Worm (Caenorhabditis elegans): ENCODE data around the gene srz-14.

The srz-14 gene

DNA sequence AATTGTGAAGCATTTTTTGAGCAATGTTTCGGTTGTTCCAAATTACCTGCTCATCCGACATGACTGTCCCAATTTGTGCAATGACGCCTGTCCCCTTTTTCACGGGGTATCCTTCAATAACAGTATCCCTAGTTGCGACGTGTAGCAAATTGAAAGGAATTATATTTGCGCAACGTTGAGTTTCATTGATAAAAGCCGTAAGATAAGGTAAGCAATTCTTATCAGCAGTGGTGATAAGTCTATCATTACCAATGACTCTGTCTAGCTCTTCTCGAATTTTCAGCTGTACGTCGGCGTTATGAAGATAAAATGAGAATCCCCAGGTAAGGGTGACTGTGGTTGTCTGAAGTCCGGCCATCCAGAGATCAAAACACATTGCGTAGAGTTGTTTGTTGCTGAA, 9.3 kb upstream of the srz-14 start:
- TF ChIP-seq ztf-3 (GFP tag; optimal IDR thresholded peaks at IDR 0.05) (no peak), nhr-120 (GFP tag; IDR thresholded peaks at IDR 0.05) (no peak), mxl-1 (tag; optimal IDR thresholded peaks at IDR 0.05) (no peak), lin-40 (tag; optimal IDR thresholded peaks at IDR 0.05) (no peak), ztf-18 (tag; optimal IDR thresholded peaks at IDR 0.05) (no peak), T26A5.8 (tag; optimal IDR thresholded peaks at IDR 0.05) (no peak), pbrm-1 (GFP tag; IDR thresholded peaks at IDR 0.05) (no peak), dpl-1 (GFP tag; optimal IDR thresholded peaks at IDR 0.05) (no peak), aptf-2 (GFP tag; conservative IDR thresholded peaks at IDR 0.05) (no peak), rpc-1 (optimal IDR thresholded peaks at IDR 0.05) (no peak), rpc-1 (tag; optimal IDR thresholded peaks at IDR 0.05) (no peak)

DNA sequence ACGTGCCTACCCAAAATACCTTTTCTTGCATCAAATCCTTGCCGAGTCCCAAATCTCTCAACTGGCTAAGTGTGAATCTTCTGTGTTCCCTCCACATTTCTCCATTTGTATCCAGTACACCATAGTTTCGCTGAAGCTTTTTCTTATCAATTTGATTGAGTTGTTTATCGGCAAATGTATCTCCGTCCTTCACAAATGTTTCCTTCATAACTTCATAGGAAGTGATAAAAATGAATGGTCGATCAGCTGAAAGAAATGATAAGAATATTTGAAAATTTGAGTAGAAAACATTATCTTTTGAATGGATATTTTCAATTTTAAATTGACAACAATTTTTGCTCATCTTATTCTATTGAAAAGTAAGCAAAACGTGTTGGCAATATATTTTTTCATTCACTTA, 8.2 kb upstream of the srz-14 start:
- TF ChIP-seq nhr-80 (tag; optimal IDR thresholded peaks at IDR 0.05): peak; percentile 32
- TF ChIP-seq ekl-4 (GFP tag; IDR thresholded peaks at IDR 0.05): no peak
- no peak for TF ChIP-seq ztf-26 (tag; optimal IDR thresholded peaks at IDR 0.05)
- no peak for TF ChIP-seq nfya-1 (tag; optimal IDR thresholded peaks at IDR 0.05; ENCODE audit: borderline replicate concordance, insufficient read depth)

DNA sequence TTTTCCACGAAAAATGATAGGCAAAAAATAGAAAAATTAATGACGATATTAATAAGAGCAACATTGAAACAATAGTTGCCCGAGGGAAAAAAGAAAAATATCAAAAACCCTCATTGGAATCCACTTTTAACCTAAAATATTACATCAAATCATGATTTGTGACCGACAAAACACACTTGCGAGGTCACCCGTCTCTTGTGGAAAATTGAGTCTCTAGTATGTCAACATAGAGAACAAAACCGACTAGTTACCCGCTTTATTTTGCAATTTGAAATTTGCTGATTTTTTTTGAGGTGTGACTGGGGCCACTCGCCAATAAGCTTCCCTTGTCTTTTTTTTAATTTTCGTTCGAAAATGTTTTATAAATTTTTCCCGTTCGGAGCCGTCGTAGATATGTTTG, 7.7 kb upstream of the srz-14 start, which contains the start of gene cyp-33D1:
cyp-33D1 (minus strand) TSS at position 101 of the 400 bp plus-strand sequence.
- TF ChIP-seq pha-4 (tag; optimal IDR thresholded peaks at IDR 0.05) (no peak), F57C9.4 (tag; optimal IDR thresholded peaks at IDR 0.05) (no peak), nfya-2 (GFP tag; IDR thresholded peaks at IDR 0.05) (no peak), C06A6.2 (GFP tag; conservative IDR thresholded peaks at IDR 0.05) (no peak), chd-7 (tag; optimal IDR thresholded peaks at IDR 0.05) (no peak), mel-28 (tag; optimal IDR thresholded peaks at IDR 0.05; ENCODE audit: borderline replicate concordance) (no peak), ztf-25 (GFP tag; IDR thresholded peaks at IDR 0.05) (no peak), hmg-20 (GFP tag; IDR thresholded peaks at IDR 0.05) (no peak), attf-5 (GFP tag; optimal IDR thresholded peaks at IDR 0.05) (no peak)

DNA sequence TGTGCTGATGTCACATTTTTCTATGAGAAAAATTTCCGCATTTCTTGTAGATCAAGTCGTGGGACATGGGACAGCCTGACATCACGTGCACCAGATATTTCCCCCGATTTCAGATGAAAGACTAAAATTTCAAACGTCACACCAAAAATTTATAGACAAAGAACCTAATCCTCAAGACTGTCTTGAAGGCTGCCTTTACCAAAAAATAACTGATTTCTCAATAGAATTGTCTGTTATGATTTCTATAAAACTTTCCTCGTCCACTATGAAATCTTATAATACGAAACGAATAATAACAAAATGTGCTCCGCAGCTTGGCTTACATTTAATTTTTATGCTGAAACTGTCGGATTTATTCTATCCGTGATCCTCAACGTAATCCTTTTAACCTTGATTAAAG, 3.1 kb upstream of the srz-14 start, which contains the start of gene str-106:
str-106 (plus strand) TSS at position 301 of the 400 bp plus-strand sequence.
- TF ChIP-seq Y67H2A.10 (GFP tag; conservative IDR thresholded peaks at IDR 0.05) (no peak), ceh-58 (GFP tag; IDR thresholded peaks at IDR 0.05) (no peak), ztf-6 (GFP tag; IDR thresholded peaks at IDR 0.05) (no peak), ama-1 (optimal IDR thresholded peaks at IDR 0.05) (no peak), ama-1 (GFP tag; optimal IDR thresholded peaks at IDR 0.05) (no peak), cebp-2 (GFP tag; IDR thresholded peaks at IDR 0.05) (no peak), K12H6.12 (tag; optimal IDR thresholded peaks at IDR 0.05) (no peak), K11D2.4 (GFP tag; IDR thresholded peaks at IDR 0.05) (no peak), ekl-4 (GFP tag; IDR thresholded peaks at IDR 0.05) (no peak), ceh-40 (GFP tag; IDR thresholded peaks at IDR 0.05) (no peak), nfyb-1 (GFP tag; IDR thresholded peaks at IDR 0.05) (no peak), F39B2.1 (GFP tag; IDR thresholded peaks at IDR 0.05) (no peak)

DNA sequence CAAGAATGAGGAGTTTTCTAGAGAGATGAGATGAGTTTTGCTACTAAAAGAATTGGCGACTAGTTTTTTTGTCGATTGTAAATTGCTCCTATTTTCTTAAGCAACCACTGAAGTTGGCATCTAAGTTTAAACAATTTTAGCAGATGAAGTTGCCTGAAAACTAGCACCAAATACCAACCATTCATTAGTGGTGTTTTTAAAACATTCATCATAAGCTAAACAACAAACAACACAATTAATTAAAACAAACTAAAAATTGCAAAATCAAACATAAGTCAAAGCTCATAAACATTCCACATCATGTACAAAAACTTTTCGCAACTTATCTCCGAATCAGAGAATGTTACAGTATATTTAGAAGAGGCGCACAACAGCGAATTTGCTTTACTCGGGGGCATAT, 1.3 kb upstream of the srz-14 start, which contains the start of gene srz-13:
srz-13 (plus strand) TSS at position 301 of the 400 bp plus-strand sequence.
- TF ChIP-seq F52B5.7 (tag; optimal IDR thresholded peaks at IDR 0.05) (no peak), hrde-1 (tag; optimal IDR thresholded peaks at IDR 0.05; ENCODE audit: borderline replicate concordance) (no peak), aptf-3 (GFP tag; IDR thresholded peaks at IDR 0.05) (no peak), snpc-4 (GFP tag; optimal IDR thresholded peaks at IDR 0.05) (no peak), snpc-4 (tag; optimal IDR thresholded peaks at IDR 0.05) (no peak), nfyb-1 (GFP tag; IDR thresholded peaks at IDR 0.05) (no peak)
